Worm (Caenorhabditis elegans) whole organism, early embryonic: ENCODE measurements around the gene Y41C4A.9.

ENCODE experiments used
- B0310.2 ChIP-seq: sonication (generic microtip); optimal IDR thresholded peaks from 2 replicates; lab custom pipeline; 2016; ENCODE audit warnings: mild to moderate bottlenecking, missing genetic modification characterization, missing compliant biosample characterization
- F13C5.2 ChIP-seq: sonication (generic microtip); optimal IDR thresholded peaks from 2 replicates; lab custom pipeline; 2017; ENCODE audit warnings: mild to moderate bottlenecking, missing genetic modification characterization, inconsistent platforms, missing compliant biosample characterization
- aly-1 ChIP-seq: sonication (generic microtip); optimal IDR thresholded peaks from 2 replicates; lab custom pipeline; 2016; ENCODE audit warnings: missing genetic modification characterization, missing compliant biosample characterization
- ama-1 ChIP-seq: fragments of 150-350 bp; optimal IDR thresholded peaks from 2 replicates; lab custom pipeline; 2014
- ceh-13 ChIP-seq: fragments of 200-800 bp; sonication (Bioruptor generic); optimal IDR thresholded peaks from 2 replicates; lab custom pipeline; 2018; ENCODE audit warnings: mild to moderate bottlenecking, missing genetic modification characterization, missing compliant biosample characterization
- ceh-36 ChIP-seq: sonication (generic microtip); optimal IDR thresholded peaks from 2 replicates; lab custom pipeline; 2016; ENCODE audit warnings: missing genetic modification characterization, inconsistent platforms, missing compliant biosample characterization
- ets-7 ChIP-seq: sonication (generic microtip); optimal IDR thresholded peaks from 2 replicates; lab custom pipeline; 2016; ENCODE audit warnings: missing genotype, missing genetic modification characterization, missing compliant biosample characterization
- flt-1 ChIP-seq: fragments of 200-800 bp; sonication (Bioruptor generic); IDR thresholded peaks from 2 replicates; pipeline ENCODE4 v1.3.6; 2022; ENCODE audit warnings: missing genetic modification characterization, missing compliant biosample characterization
- hmbx-1 ChIP-seq: sonication (generic microtip); optimal IDR thresholded peaks from 2 replicates; lab custom pipeline; 2016; ENCODE audit warnings: mild to moderate bottlenecking, missing genetic modification characterization, missing compliant biosample characterization
- hmg-4 ChIP-seq: fragments of 200-800 bp; sonication (Bioruptor generic); optimal IDR thresholded peaks from 2 replicates; lab custom pipeline; 2018; ENCODE audit warnings: mild to moderate bottlenecking, missing genetic modification characterization, missing compliant biosample characterization
- hnd-1 ChIP-seq: sonication (generic microtip); optimal IDR thresholded peaks from 2 replicates; lab custom pipeline; 2016; ENCODE audit warnings: missing genetic modification characterization, missing compliant biosample characterization
- pes-1 ChIP-seq: fragments of 200-800 bp; sonication (Bioruptor generic); IDR thresholded peaks from 2 replicates; pipeline ENCODE4 v1.3.6; 2022; ENCODE audit warnings: missing genetic modification reagents, missing genetic modification characterization, missing compliant biosample characterization
- scrt-1 ChIP-seq: fragments of 200-800 bp; sonication (Bioruptor generic); IDR thresholded peaks from 2 replicates; pipeline ENCODE4 v1.3.6; 2022; ENCODE audit warnings: missing genetic modification characterization, missing compliant biosample characterization
- sea-1 ChIP-seq: fragments of 200-800 bp; sonication (Bioruptor generic); conservative IDR thresholded peaks from 2 replicates; pipeline ENCODE4 v1.3.6; 2022; ENCODE audit warnings: missing genetic modification characterization, missing compliant biosample characterization
- tbx-11 ChIP-seq: fragments of 200-800 bp; sonication (Bioruptor generic); IDR thresholded peaks from 2 replicates; pipeline ENCODE4 v1.3.6; 2022; ENCODE audit warnings: missing genetic modification characterization, missing compliant biosample characterization
- tbx-37 ChIP-seq: fragments of 200-800 bp; sonication (Bioruptor generic); conservative IDR thresholded peaks from 2 replicates; pipeline ENCODE4 v1.3.6; 2022; ENCODE audit warnings: missing genetic modification reagents, missing genetic modification characterization, missing compliant biosample characterization
- tra-4 ChIP-seq: sonication (generic microtip); optimal IDR thresholded peaks from 2 replicates; lab custom pipeline; 2017; ENCODE audit warnings: missing genetic modification characterization, missing compliant biosample characterization

The Y41C4A.9 gene

ce11 chrIII:11683038-11683437 lies 35.4 kb downstream of the Y41C4A.9 start:
- no peak for TF ChIP-seq tra-4 (tag; lab: Kevin White, UChicago)
- no peak for TF ChIP-seq flt-1
- no peak for TF ChIP-seq pes-1 (GFP tag; lab: Robert Waterston, UW)
- no peak for TF ChIP-seq ceh-36
- TF ChIP-seq B0310.2 (tag; lab: Kevin White, UChicago) = no peak
- TF ChIP-seq hmg-4 (GFP tag; lab: Kevin White, UChicago) = no peak
- TF ChIP-seq aly-1 (tag; lab: Kevin White, UChicago) = no peak
- no peak for TF ChIP-seq hmbx-1 (tag; lab: Kevin White, UChicago)
- no peak for TF ChIP-seq ama-1 (lab: Kevin White, UChicago)
- TF ChIP-seq ets-7 (tag; lab: Kevin White, UChicago) = no peak
- TF ChIP-seq sea-1 (GFP tag; lab: Robert Waterston, UW) = no peak
- TF ChIP-seq F13C5.2 = no peak
- no peak for TF ChIP-seq ceh-13 (GFP tag; lab: Kevin White, UChicago)
- no peak for TF ChIP-seq scrt-1 (GFP tag; lab: Robert Waterston, UW)

ce11 chrIII:11681461-11682014 lies 36.9 kb downstream of the Y41C4A.9 start:
- TF ChIP-seq hnd-1 (no peak), hmbx-1 (tag; lab: Kevin White, UChicago) (no peak), ets-7 (tag; lab: Kevin White, UChicago) (no peak), pes-1 (GFP tag; lab: Robert Waterston, UW) (no peak), ceh-36 (no peak), B0310.2 (tag; lab: Kevin White, UChicago) (no peak), F13C5.2 (no peak), ama-1 (lab: Kevin White, UChicago) (no peak), tbx-11 (GFP tag; lab: Robert Waterston, UW) (no peak), ceh-13 (GFP tag; lab: Kevin White, UChicago) (no peak), tra-4 (tag; lab: Kevin White, UChicago) (no peak), sea-1 (GFP tag; lab: Robert Waterston, UW) (no peak), flt-1 (no peak), tbx-37 (GFP tag; lab: Robert Waterston, UW) (no peak), scrt-1 (GFP tag; lab: Robert Waterston, UW) (no peak; the same call in 1 of the 2 replicates), hmg-4 (GFP tag; lab: Kevin White, UChicago) (no peak), aly-1 (tag; lab: Kevin White, UChicago) (no peak)

DNA sequence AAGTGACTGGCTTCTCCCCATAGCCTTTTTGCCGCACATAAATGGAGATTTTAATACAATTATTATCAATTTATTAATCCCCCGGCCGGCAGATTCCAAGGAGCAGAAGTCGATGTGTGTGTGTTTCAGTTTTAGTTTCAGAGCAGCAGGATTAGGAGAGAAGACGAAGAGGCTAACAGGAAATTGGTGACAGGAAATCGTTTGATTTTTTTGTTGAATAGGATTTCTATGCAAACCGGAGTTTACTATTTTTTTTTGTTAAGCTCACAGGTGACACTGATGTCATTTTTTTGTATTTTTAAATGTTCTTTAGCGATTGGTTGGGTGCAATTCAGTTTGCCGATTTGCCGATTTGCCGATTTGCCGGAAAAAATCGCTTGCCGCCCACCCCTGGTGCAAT lies 37.9 kb downstream of the Y41C4A.9 start:
- TF ChIP-seq hmg-4 (GFP tag; lab: Kevin White, UChicago) (no peak), scrt-1 (GFP tag; lab: Robert Waterston, UW) (no peak), ceh-36 (peak; percentile 46), ama-1 (lab: Kevin White, UChicago) (no peak)

ce11 chrIII:11669008-11669407 lies 49.4 kb downstream of the Y41C4A.9 start:
- no peak for TF ChIP-seq ceh-13 (GFP tag; lab: Kevin White, UChicago)
- TF ChIP-seq ama-1 (lab: Kevin White, UChicago) = no peak
- TF ChIP-seq scrt-1 (GFP tag; lab: Robert Waterston, UW) = no peak
- TF ChIP-seq hmbx-1 (tag; lab: Kevin White, UChicago) = no peak
- TF ChIP-seq aly-1 (tag; lab: Kevin White, UChicago) = no peak
- TF ChIP-seq B0310.2 (tag; lab: Kevin White, UChicago) = no peak
- TF ChIP-seq tra-4 (tag; lab: Kevin White, UChicago) = no peak
- no peak for TF ChIP-seq sea-1 (GFP tag; lab: Robert Waterston, UW)
- TF ChIP-seq pes-1 (GFP tag; lab: Robert Waterston, UW) = no peak
- no peak for TF ChIP-seq ets-7 (tag; lab: Kevin White, UChicago)
- no peak for TF ChIP-seq hnd-1
- no peak for TF ChIP-seq flt-1
- no peak for TF ChIP-seq tbx-37 (GFP tag; lab: Robert Waterston, UW)
- TF ChIP-seq ceh-36 = no peak
- no peak for TF ChIP-seq tbx-11 (GFP tag; lab: Robert Waterston, UW)

DNA sequence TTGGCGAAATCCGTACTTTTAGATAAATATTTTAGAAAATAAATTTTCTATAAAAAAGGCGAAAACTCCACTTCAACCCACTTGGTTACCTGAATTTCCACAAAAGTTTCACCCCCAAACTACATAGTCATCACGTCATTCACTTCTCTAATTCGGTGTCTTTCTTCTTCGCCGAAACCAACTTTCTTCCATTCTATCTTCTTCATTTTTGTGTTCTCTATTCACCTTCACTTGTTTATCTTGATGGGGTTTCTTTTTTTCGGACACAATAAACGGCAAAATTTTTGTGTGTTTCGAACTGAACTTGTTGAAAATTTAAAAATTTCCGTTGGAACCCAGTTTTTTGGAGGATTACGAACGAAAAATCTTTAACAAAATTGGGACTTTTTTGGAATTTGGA lies 51.6 kb downstream of the Y41C4A.9 start:
- TF ChIP-seq aly-1 (tag; lab: Kevin White, UChicago) = no peak
- TF ChIP-seq tra-4 (tag; lab: Kevin White, UChicago) = no peak
- no peak for TF ChIP-seq ets-7 (tag; lab: Kevin White, UChicago)
- no peak for TF ChIP-seq ceh-36
- TF ChIP-seq ceh-13 (GFP tag; lab: Kevin White, UChicago) = no peak
- no peak for TF ChIP-seq tbx-37 (GFP tag; lab: Robert Waterston, UW)
- TF ChIP-seq hmg-4 (GFP tag; lab: Kevin White, UChicago) = no peak
- no peak for TF ChIP-seq ama-1 (lab: Kevin White, UChicago)

DNA sequence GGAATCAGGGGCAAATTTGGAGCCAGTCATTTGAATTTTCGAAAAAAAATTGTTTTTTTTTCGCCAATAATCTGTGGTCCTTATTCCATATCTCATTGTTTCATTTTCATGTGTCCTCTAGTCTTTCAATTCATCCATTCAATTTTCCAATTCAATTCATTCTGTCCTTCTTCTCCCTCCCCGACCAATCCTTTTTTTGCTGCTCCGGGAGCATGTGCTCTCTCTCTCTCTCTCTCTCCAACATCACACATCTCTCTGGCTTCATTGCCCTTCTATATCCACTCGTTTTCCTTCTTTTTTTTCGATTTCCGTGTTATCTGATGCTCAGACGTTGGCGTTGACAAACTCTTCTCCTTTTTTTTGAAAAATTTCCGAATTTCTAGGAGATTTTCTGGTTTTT lies 55.0 kb downstream of the Y41C4A.9 start:
- TF ChIP-seq tbx-11 (GFP tag; lab: Robert Waterston, UW) (no peak), sea-1 (GFP tag; lab: Robert Waterston, UW) (no peak), tbx-37 (GFP tag; lab: Robert Waterston, UW) (no peak), tra-4 (tag; lab: Kevin White, UChicago) (no peak), hmbx-1 (tag; lab: Kevin White, UChicago) (no peak), ceh-36 (no peak), ama-1 (lab: Kevin White, UChicago) (no peak), ceh-13 (GFP tag; lab: Kevin White, UChicago) (no peak), hmg-4 (GFP tag; lab: Kevin White, UChicago) (no peak), ets-7 (tag; lab: Kevin White, UChicago) (no peak), pes-1 (GFP tag; lab: Robert Waterston, UW) (no peak), hnd-1 (no peak), F13C5.2 (no peak)
